Fruit fly (Drosophila melanogaster) whole organism, pupa: ENCODE results near the gene Nmdmc.

Experiments used
- CG14655 ChIP-seq: fragments of 200-800 bp; sonication (Bioruptor generic); optimal IDR thresholded peaks from 3 replicates; lab custom pipeline; 2017; ENCODE audit warnings: mild to moderate bottlenecking, missing biosample characterization, missing genetic modification reagents, missing genetic modification characterization
- CG4496 ChIP-seq: fragments of 200-800 bp; sonication (Bioruptor generic); IDR thresholded peaks from 3 replicates; pipeline ENCODE4 v1.3.6; 2022; ENCODE audit warnings: missing biosample characterization, missing genetic modification characterization
- CG8159 ChIP-seq: fragments of 200-800 bp; sonication (Bioruptor generic); optimal IDR thresholded peaks from 3 replicates; lab custom pipeline; 2018; ENCODE audit warnings: missing biosample characterization, mild to moderate bottlenecking, missing genetic modification characterization, moderate library complexity
- fd96Ca ChIP-seq: fragments of 200-800 bp; sonication (Bioruptor generic); IDR thresholded peaks from 3 replicates; pipeline ENCODE4 v1.3.6; 2022; ENCODE audit warnings: missing biosample characterization, missing genetic modification characterization

DNA sequence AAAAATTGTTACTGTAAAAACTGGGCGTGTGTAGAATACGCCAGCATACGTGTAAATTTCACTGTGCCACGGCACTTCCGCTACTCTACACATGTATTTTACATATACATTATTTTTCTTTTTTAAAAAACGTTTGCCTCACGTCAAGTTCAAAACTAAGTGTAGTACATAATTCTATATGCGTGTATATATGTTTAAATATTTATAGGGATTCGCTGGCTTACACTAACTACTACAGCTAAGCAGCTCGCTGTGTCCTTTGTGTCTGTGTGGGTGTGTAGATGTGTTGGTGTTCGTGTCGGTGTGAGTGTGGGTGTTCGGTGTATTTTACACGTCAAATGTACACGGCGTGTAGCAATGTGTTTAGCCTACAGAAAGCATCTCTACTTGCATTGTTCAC, 18.1 kb upstream of the Nmdmc start:
- no peak for TF ChIP-seq CG8159
- TF ChIP-seq CG14655 (GFP tag; lab: Kevin White, UChicago): no peak
- TF ChIP-seq CG4496 (GFP tag; lab: Robert Waterston, UW): no peak
- TF ChIP-seq fd96Ca (GFP tag; lab: Robert Waterston, UW): no peak
